Worm (Caenorhabditis elegans): ENCODE results near the gene C25B8.8.
A peak's percentile ranks its signal among the peaks of the same experiment; 100 is the strongest.

C25B8.8 gene

DNA sequence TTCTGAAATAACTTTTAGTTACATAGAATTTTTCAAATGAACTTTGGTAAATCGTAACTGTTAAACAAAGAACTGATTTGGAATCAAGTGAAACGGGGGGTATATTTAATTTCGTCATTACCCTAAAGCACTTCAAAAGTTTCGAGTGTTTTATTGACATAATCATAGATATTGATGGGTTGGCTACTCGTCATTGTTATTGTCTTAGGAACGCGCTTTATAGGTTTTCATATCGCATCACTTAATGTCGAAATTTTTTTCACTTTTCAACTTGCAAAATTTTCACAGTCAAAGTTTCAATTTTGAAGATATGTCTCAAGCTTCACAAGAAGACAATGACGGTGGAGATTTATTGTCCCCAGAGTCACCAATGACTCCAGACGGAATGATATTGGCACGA, 8.9 kb downstream of the C25B8.8 start, which contains the start of gene kqt-1:
Gene kqt-1 (plus strand): TSS at position 301 of the 400 bp plus-strand sequence.
- no peak for TF ChIP-seq flt-1 (GFP tag; IDR thresholded peaks at IDR 0.05)
- TF ChIP-seq ztf-23 (GFP tag; IDR thresholded peaks at IDR 0.05): no peak
- TF ChIP-seq med-1 (GFP tag; optimal IDR thresholded peaks at IDR 0.05; ENCODE audit: insufficient read depth): no peak

DNA sequence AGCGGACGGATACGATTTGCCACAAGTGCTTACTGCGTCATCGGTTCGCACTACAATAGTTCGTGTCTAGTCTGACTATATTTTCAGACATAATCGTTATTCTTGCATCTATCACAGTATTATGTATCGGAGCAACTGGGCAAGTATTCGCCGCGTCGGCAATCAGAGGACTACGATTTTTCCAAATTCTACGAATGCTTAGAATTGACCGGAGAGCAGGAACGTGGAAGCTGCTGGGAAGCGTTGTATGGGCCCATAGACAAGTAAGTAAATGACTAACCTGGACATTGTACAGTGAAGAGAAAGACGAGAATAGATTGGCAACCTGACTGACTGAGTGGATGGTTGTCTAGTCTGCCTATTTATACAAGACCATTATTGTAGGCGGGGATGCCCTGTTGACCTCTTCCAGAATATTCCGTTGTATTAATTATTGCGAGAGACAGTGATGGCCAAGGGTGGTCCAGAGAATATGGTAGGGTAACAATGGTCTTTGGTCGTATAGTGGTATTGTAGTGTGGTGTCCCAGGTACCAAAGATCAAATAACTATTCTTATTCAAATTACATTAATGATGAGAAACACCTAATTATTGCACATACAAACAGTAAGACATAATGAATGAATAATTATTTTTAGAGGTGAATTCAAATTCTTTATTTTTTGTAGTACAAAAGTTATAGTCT, 12.9 kb downstream of the C25B8.8 start, which contains the start of gene clec-266:
Gene clec-266 (minus strand): TSS at position 364 of the 685 bp plus-strand sequence.
- no peak for TF ChIP-seq ztf-23 (GFP tag; IDR thresholded peaks at IDR 0.05)
- no peak for TF ChIP-seq ztf-29 (GFP tag; IDR thresholded peaks at IDR 0.05)
- 0 out of 2 replicates have a peak, but pooled peaks have one; percentile 23 for TF ChIP-seq flt-1 (GFP tag; IDR thresholded peaks at IDR 0.05)
- TF ChIP-seq med-1 (GFP tag; optimal IDR thresholded peaks at IDR 0.05; ENCODE audit: insufficient read depth): no peak
- TF ChIP-seq ref-1 (GFP tag; conservative IDR thresholded peaks at IDR 0.05): no peak
- TF ChIP-seq klf-2 (GFP tag; conservative IDR thresholded peaks at IDR 0.05): no peak
- no peak for TF ChIP-seq cog-1 (tag; optimal IDR thresholded peaks at IDR 0.05)
- TF ChIP-seq T22C8.4 (GFP tag; IDR thresholded peaks at IDR 0.05): no peak

DNA sequence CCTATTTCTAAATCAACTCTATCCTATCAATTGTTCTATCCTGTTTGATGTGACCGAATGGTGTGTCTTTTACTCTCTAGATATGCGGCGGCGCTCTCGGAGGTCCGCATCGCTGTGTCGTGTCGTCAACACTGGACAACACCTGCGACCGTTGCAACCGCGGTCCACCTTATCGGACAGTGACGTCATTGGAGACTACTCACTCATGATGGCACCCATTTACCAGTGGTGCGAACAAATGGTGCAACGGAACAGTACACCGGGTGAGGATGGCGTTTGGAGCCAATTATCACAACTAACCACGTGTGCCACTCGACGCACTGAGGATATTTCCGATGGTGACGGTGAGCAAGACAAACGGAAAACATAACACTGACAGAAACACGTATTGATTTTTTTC, 15.5 kb downstream of the C25B8.8 start:
- TF ChIP-seq cog-1 (tag; optimal IDR thresholded peaks at IDR 0.05): no peak
- no peak for TF ChIP-seq flt-1 (GFP tag; IDR thresholded peaks at IDR 0.05)
- TF ChIP-seq med-1 (GFP tag; optimal IDR thresholded peaks at IDR 0.05; ENCODE audit: insufficient read depth): no peak
- TF ChIP-seq ztf-29 (GFP tag; IDR thresholded peaks at IDR 0.05): no peak
- TF ChIP-seq ref-1 (GFP tag; conservative IDR thresholded peaks at IDR 0.05): no peak

DNA sequence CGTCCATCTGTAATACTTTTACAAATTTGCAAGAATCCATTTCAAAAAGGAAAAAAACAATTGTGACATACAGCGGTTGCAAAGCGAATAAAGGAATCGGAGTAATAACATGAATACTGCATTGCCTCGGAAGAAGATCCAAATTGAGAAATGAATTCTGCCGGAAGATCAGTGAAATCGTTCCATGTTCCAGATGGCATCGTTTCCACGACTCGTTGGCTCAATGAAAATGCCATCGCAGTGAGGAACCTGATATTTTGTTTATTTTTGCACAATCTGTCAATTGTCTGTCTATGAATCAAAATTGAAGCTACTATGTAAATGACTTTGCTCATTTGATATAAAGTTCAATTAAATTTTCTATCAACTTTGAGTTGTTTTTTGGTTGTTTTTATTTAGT, 20.8 kb downstream of the C25B8.8 start:
- TF ChIP-seq ztf-23 (GFP tag; IDR thresholded peaks at IDR 0.05) (no peak), klf-2 (GFP tag; conservative IDR thresholded peaks at IDR 0.05) (no peak), flt-1 (GFP tag; IDR thresholded peaks at IDR 0.05) (no peak), ref-1 (GFP tag; conservative IDR thresholded peaks at IDR 0.05) (no peak), cog-1 (tag; optimal IDR thresholded peaks at IDR 0.05) (no peak), ztf-29 (GFP tag; IDR thresholded peaks at IDR 0.05) (no peak), med-1 (GFP tag; optimal IDR thresholded peaks at IDR 0.05; ENCODE audit: insufficient read depth) (no peak), T22C8.4 (GFP tag; IDR thresholded peaks at IDR 0.05) (no peak), tab-1 (GFP tag; IDR thresholded peaks at IDR 0.05) (no peak)

DNA sequence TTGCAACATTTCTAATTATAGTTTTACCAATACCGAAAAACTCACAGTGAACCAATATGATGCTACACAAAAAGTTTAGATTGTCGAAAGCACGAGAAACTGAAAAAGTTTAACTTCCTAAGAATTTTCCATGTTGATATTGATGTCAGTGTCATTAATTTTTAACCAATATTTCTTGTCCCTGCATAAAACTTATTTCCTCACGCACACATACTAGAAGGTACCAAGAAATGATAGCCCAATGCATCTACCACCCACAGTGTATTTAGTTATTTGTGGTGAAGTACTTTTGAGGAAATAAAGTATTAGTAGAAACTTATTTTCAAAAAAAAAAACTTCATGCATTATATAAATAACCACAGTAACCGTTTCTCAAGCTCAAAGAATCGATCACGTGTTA, 21.6 kb downstream of the C25B8.8 start, which contains the start of gene aexr-2:
Gene aexr-2 (minus strand): TSS at position 101 of the 400 bp plus-strand sequence.
- TF ChIP-seq flt-1 (GFP tag; IDR thresholded peaks at IDR 0.05): no peak

DNA sequence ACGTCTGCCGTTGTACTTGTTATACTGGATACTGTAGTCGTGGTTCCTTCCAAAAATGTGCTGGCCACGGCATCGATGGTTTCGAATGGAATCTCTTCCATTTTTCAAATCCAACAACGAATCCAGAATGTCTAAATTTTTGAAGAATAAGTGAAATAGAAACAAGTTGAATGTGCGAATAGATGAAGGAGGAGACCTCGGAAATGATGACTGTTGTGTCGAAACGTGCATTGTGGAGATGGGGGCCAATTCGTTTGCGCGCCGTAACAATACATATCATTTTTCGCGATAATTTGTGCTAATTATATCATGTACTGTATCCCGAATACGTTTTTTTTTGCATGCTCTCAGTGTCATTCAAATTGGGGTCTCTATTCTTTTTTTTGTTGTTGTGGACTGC, 25.4 kb downstream of the C25B8.8 start, which contains the start of gene aexr-1:
Gene aexr-1 (minus strand): TSS at position 101 of the 400 bp plus-strand sequence.
- TF ChIP-seq ref-1 (GFP tag; conservative IDR thresholded peaks at IDR 0.05) (no peak), ztf-29 (GFP tag; IDR thresholded peaks at IDR 0.05) (no peak), flt-1 (GFP tag; IDR thresholded peaks at IDR 0.05) (no peak), ztf-23 (GFP tag; IDR thresholded peaks at IDR 0.05) (no peak), med-1 (GFP tag; optimal IDR thresholded peaks at IDR 0.05; ENCODE audit: insufficient read depth) (no peak), cog-1 (tag; optimal IDR thresholded peaks at IDR 0.05) (no peak), T22C8.4 (GFP tag; IDR thresholded peaks at IDR 0.05) (no peak), klf-2 (GFP tag; conservative IDR thresholded peaks at IDR 0.05) (no peak), tab-1 (GFP tag; IDR thresholded peaks at IDR 0.05) (no peak)

DNA sequence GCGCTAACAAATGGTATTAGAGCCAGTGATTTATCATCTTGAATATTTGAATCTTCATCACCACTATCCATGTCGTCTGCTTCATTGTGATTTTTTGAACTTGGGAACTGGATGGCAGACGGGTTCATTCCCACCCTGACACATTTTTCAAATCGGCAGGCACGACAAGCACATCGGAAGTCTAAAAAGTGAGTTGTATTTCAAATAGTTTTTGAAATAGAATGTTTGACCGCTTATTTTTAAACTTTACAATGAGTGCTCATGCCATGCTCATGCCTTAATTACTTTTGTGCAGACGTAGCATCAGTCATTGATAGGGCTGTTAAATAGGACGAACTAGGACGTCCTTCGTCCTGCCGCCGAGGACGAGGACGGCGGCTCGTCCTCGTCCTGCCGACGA, 28.1 kb downstream of the C25B8.8 start:
- TF ChIP-seq cog-1 (tag; optimal IDR thresholded peaks at IDR 0.05) (no peak), T22C8.4 (GFP tag; IDR thresholded peaks at IDR 0.05) (no peak), ztf-23 (GFP tag; IDR thresholded peaks at IDR 0.05) (no peak), ztf-29 (GFP tag; IDR thresholded peaks at IDR 0.05) (no peak), tab-1 (GFP tag; IDR thresholded peaks at IDR 0.05) (no peak), klf-2 (GFP tag; conservative IDR thresholded peaks at IDR 0.05) (no peak), ref-1 (GFP tag; conservative IDR thresholded peaks at IDR 0.05) (no peak), flt-1 (GFP tag; IDR thresholded peaks at IDR 0.05) (no peak), med-1 (GFP tag; optimal IDR thresholded peaks at IDR 0.05; ENCODE audit: insufficient read depth) (no peak)

DNA sequence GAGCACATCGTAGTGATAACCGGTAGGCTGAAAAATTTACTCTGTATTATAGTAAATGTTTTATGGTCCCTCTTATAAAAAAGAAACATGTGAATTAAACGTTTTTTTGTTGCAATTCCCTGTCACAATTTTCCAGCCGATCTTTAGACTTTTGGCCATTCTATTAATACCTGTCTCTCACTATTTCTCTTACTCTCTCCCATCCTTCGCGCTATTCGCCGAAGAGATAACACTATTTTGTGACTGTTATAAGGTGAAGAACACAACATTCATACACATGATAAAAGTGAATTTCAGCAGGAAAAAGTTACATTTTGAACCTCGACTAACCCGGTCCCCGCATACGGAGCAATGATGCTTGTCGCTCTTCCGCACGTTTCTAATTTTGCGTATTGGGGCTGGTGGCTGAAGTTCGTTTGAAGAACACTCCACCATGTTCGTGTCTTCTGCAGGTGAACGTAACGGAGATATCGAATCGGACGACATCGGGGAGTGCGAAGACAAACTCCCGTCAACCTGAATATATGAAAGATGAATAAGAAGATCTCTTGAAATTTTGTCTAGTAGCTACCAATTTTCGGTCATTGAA, 29.3 kb downstream of the C25B8.8 start:
- no peak for TF ChIP-seq flt-1 (GFP tag; IDR thresholded peaks at IDR 0.05)
- no peak for TF ChIP-seq klf-2 (GFP tag; conservative IDR thresholded peaks at IDR 0.05)
- TF ChIP-seq med-1 (GFP tag; optimal IDR thresholded peaks at IDR 0.05; ENCODE audit: insufficient read depth): no peak
- no peak for TF ChIP-seq ztf-29 (GFP tag; IDR thresholded peaks at IDR 0.05)
- no peak for TF ChIP-seq tab-1 (GFP tag; IDR thresholded peaks at IDR 0.05)
- no peak for TF ChIP-seq ztf-23 (GFP tag; IDR thresholded peaks at IDR 0.05)
- no peak for TF ChIP-seq cog-1 (tag; optimal IDR thresholded peaks at IDR 0.05)
- no peak for TF ChIP-seq T22C8.4 (GFP tag; IDR thresholded peaks at IDR 0.05)

DNA sequence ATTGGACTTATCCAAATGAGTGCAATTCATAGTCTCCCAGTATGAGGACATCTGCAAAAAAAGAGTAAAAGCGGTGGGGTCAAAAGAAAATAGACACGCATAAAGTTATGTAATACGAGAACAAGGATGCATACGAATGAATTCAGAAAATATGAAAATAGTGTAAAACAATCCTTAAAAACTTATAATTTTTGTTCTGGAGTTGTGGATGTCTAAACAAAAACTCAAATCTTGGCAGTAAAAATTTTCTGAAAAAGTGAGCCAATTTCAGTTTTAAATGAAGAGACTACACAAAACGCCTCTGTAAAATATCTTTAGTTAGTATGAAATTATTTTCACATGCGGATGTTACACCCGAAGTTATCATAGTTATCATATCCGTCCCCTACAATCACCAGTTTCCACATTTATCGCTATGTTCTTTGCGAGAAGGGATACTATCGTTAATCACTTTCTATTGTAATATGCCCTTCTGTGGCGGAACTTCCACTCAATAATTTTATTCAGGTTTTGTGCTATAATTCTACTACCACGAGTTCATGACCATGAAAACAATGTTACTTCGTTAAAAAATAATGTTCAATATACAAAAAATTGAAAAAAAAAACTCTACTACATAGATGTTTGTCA, 30.9 kb downstream of the C25B8.8 start, which contains the start of gene nhr-120:
Gene nhr-120 (minus strand): TSS at position 51 of the 630 bp plus-strand sequence.
- TF ChIP-seq tab-1 (GFP tag; IDR thresholded peaks at IDR 0.05): no peak
- TF ChIP-seq T22C8.4 (GFP tag; IDR thresholded peaks at IDR 0.05): no peak
- no peak for TF ChIP-seq med-1 (GFP tag; optimal IDR thresholded peaks at IDR 0.05; ENCODE audit: insufficient read depth)
- TF ChIP-seq ztf-29 (GFP tag; IDR thresholded peaks at IDR 0.05): no peak
- TF ChIP-seq cog-1 (tag; optimal IDR thresholded peaks at IDR 0.05): no peak

DNA sequence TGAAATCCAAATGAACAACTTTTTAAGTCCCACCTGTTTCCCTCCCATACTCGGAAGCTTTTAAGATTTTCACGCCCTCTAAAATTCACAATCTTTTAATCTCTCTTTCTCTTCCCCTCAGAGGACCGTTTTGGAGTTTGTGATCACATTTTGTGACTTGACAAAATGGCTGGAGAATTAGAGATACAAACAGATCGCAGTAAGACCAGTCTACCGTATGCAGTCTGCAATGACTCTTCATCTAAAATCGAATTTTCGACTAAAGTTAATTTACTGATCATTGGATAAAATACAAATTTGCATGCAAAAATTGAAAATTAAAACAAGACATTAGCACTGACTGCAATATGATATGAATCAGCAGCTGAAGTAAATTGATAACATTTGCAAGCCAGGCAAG, 31.7 kb downstream of the C25B8.8 start:
- TF ChIP-seq ztf-23 (GFP tag; IDR thresholded peaks at IDR 0.05) (no peak), klf-2 (GFP tag; conservative IDR thresholded peaks at IDR 0.05) (no peak), tab-1 (GFP tag; IDR thresholded peaks at IDR 0.05) (no peak), flt-1 (GFP tag; IDR thresholded peaks at IDR 0.05) (no peak), T22C8.4 (GFP tag; IDR thresholded peaks at IDR 0.05) (no peak), ztf-29 (GFP tag; IDR thresholded peaks at IDR 0.05) (no peak), med-1 (GFP tag; optimal IDR thresholded peaks at IDR 0.05; ENCODE audit: insufficient read depth) (no peak), cog-1 (tag; optimal IDR thresholded peaks at IDR 0.05) (no peak), ref-1 (GFP tag; conservative IDR thresholded peaks at IDR 0.05) (no peak)
